Fruit fly (Drosophila melanogaster): ENCODE results near the gene Ppox.

DNA sequence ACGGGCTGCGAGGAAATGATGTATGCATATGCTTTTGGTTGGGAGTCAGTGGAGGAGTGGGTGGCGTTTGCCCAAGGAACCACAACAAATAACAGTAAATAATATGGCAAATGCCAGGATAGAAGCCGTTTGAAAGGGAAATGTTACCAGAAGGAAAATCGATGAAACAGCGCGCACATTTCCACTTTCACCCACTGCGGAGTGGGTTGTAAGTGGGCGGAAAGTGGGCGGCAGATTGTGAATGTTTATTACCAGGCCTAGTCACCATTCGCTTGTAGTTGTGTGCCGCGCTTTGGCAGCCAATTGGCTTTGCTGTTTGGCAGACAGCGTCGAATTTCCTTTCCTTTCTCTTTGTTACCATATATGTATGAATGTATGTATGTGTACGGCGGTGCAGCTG lies 10.0 kb upstream of the Ppox start:
- TF ChIP-seq CG15336 (GFP tag; IDR thresholded peaks at IDR 0.05) (no peak), achi (GFP tag; optimal IDR thresholded peaks at IDR 0.05) (no peak), CG1621 (tag; optimal IDR thresholded peaks at IDR 0.05) (no peak), CG16779 (tag; optimal IDR thresholded peaks at IDR 0.05) (no peak)
